Fruit fly (Drosophila melanogaster): Measurements from ENCODE around the gene CG14304.
A peak's percentile ranks its signal among the peaks of the same experiment; 100 is the strongest.

The CG14304 gene

DNA sequence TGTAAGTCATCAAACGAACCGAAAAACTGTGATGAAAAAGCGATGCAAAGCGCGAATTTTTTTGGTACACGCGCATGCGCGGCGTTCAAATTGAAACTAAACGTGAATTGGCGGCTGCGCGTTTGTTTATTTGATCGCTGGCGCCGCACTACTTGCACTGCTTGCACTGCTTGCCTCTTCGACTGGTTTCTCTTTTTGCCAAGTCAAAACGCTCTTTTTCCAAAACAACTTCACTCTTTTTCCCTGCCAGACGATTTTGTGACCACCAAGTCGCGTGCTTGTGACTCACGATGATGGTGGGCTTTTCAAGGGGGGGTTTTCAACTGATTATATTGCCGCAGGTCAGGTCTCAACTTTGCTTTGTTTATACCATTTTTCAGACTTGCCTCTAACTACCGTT is at the start of gene CG14304:
Gene CG14304, minus strand, starts transcription at position 98 of the 400 bp plus-strand sequence.
- no peak for TF ChIP-seq CG15479 (GFP tag; optimal IDR thresholded peaks at IDR 0.05)
- peak; percentile 97 for TF ChIP-seq CG31365 (tag; optimal IDR thresholded peaks at IDR 0.05)
- TF ChIP-seq E2f2 (GFP tag; IDR thresholded peaks at IDR 0.05): peak; percentile 64
- peak; percentile 32; the same call in 1 of the 2 replicates for TF ChIP-seq amos (GFP tag; IDR thresholded peaks at IDR 0.05; ENCODE audit: partially characterized antibody)
- peak; percentile 89 for TF ChIP-seq cwo (GFP tag; optimal IDR thresholded peaks at IDR 0.05)
- 0 out of 3 replicates have a peak, but pooled peaks have one; percentile 20 for TF ChIP-seq CG16813 (GFP tag; IDR thresholded peaks at IDR 0.05; ENCODE audit: partially characterized antibody)
- TF ChIP-seq CG10267 (tag; optimal IDR thresholded peaks at IDR 0.05): no peak
- 0 out of 3 replicates have a peak, but pooled peaks have one; percentile 58 for TF ChIP-seq CG6175 (GFP tag; IDR thresholded peaks at IDR 0.05)
- TF ChIP-seq knrl (GFP tag; IDR thresholded peaks at IDR 0.05; ENCODE audit: partially characterized antibody): 0 out of 3 replicates have a peak, but pooled peaks have one; percentile 12
- no peak for TF ChIP-seq sens (GFP tag)
- peak; percentile 35 for TF ChIP-seq Jarid2 (GFP tag; optimal IDR thresholded peaks at IDR 0.05)
- peak; percentile 31 for TF ChIP-seq ewg (GFP tag; optimal IDR thresholded peaks at IDR 0.05)
- peak; percentile 74 for TF ChIP-seq CG15601 (tag; optimal IDR thresholded peaks at IDR 0.05)
- no peak for TF ChIP-seq CG11093 (GFP tag; IDR thresholded peaks at IDR 0.05)
- peak; percentile 25 to 28 for TF ChIP-seq Trl (optimal IDR thresholded peaks at IDR 0.05)
- TF ChIP-seq Trl (GFP tag; optimal IDR thresholded peaks at IDR 0.05): no peak
- TF ChIP-seq CTCF (GFP tag; optimal IDR thresholded peaks at IDR 0.05): peak; percentile 55
- TF ChIP-seq CG3163 (GFP tag; optimal IDR thresholded peaks at IDR 0.05): peak; percentile 97
- TF ChIP-seq chinmo (GFP tag; IDR thresholded peaks at IDR 0.05; ENCODE audit: partially characterized antibody): peak; percentile 70; the same call in 1 of the 4 replicates
- no peak for TF ChIP-seq fu2 (GFP tag; optimal IDR thresholded peaks at IDR 0.05)
- peak; percentile 20; the same call in 1 of the 3 replicates for TF ChIP-seq CG6791 (GFP tag; IDR thresholded peaks at IDR 0.05; ENCODE audit: partially characterized antibody)
- TF ChIP-seq kay (GFP tag; optimal IDR thresholded peaks at IDR 0.05): peak; percentile 46
- TF ChIP-seq oc (tag; optimal IDR thresholded peaks at IDR 0.05): peak; percentile 4
- TF ChIP-seq vnd (GFP tag; IDR thresholded peaks at IDR 0.05; ENCODE audit: partially characterized antibody): peak; percentile 39; the same call in 1 of the 3 replicates
- no peak for TF ChIP-seq CG4360 (GFP tag; IDR thresholded peaks at IDR 0.05)
- TF ChIP-seq zen2 (GFP tag; IDR thresholded peaks at IDR 0.05; ENCODE audit: partially characterized antibody): 0 out of 3 replicates have a peak, but pooled peaks have one; percentile 17
- no peak for TF ChIP-seq vfl (GFP tag; optimal IDR thresholded peaks at IDR 0.05)
- TF ChIP-seq Dfd (GFP tag; optimal IDR thresholded peaks at IDR 0.05): peak in 1 of 2 experiments; percentile 39
- TF ChIP-seq bbx (GFP tag; IDR thresholded peaks at IDR 0.05; ENCODE audit: partially characterized antibody): peak; percentile 49; the same call in 1 of the 2 replicates
- TF ChIP-seq Blimp-1 (GFP tag; optimal IDR thresholded peaks at IDR 0.05): peak; percentile 27
- TF ChIP-seq al (GFP tag; IDR thresholded peaks at IDR 0.05): no peak
- TF ChIP-seq Adf1 (GFP tag; IDR thresholded peaks at IDR 0.05): peak; percentile 18; the same call in 1 of the 2 replicates
- TF ChIP-seq CkIIα-i1 (GFP tag; IDR thresholded peaks at IDR 0.05): no peak
- peak; percentile 56 for TF ChIP-seq stwl (tag; optimal IDR thresholded peaks at IDR 0.05)
- TF ChIP-seq CG13287 (GFP tag; IDR thresholded peaks at IDR 0.05; ENCODE audit: partially characterized antibody): peak; percentile 50; the same call in 1 of the 2 replicates

DNA sequence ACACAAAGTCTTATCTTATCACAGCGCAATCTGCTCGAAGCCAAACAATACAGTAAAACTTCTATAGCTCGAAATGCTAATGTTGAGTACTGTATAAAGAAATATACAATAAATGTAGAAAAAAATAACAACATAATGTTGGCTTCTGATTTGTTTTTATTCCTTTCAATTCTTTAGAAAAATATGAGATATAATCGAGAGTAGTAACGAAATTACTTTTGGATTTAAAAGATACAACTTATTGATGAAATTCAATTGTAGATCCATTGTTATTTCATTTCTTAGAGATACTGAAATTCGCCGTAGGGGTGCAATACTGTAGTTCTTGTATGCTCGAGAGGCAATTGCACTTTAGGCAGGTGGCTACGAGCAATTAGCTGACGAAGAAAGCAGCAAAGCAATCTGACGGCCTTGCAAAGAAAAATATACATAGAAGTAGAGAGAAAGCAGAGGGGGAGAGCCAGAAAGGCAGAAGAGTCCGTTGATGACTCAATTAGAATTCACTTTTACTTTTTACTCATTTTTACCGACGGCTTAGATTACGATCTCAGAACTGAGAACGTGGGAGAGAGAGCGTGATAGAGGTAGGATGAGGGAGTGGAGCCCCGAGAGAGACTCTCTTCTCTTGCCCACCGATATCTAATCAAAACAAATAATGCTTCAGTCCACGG is 49.4 kb upstream of the CG14304 start:
- TF ChIP-seq pnt (GFP tag; optimal IDR thresholded peaks at IDR 0.05) (no peak), ATbp (GFP tag; optimal IDR thresholded peaks at IDR 0.05) (peak; percentile 53), PHDP (tag; optimal IDR thresholded peaks at IDR 0.05) (peak; percentile 65), CG30403 (GFP tag; optimal IDR thresholded peaks at IDR 0.05) (peak; percentile 75), Hmr (GFP tag; optimal IDR thresholded peaks at IDR 0.05) (peak; percentile 59), z (GFP tag; IDR thresholded peaks at IDR 0.05) (peak; percentile 81), CG14710 (tag; optimal IDR thresholded peaks at IDR 0.05) (peak; percentile 12), Eip74EF (GFP tag; optimal IDR thresholded peaks at IDR 0.05) (peak in 1 of 2 experiments; percentile 84), Fer3 (tag; optimal IDR thresholded peaks at IDR 0.05) (peak; percentile 42), scrt (GFP tag; optimal IDR thresholded peaks at IDR 0.05) (no peak), grn (GFP tag; optimal IDR thresholded peaks at IDR 0.05) (peak; percentile 85), bab2 (GFP tag; optimal IDR thresholded peaks at IDR 0.05) (peak; percentile 64), CG31224 (GFP tag; IDR thresholded peaks at IDR 0.05) (0 out of 2 replicates have a peak, but pooled peaks have one; percentile 29), jumu (GFP tag; optimal IDR thresholded peaks at IDR 0.05) (peak; percentile 34), CG32532 (GFP tag; IDR thresholded peaks at IDR 0.05) (0 out of 2 replicates have a peak, but pooled peaks have one; percentile 6)
